Fruit fly (Drosophila melanogaster): ENCODE measurements around the gene pst.

dm6 chr3L:7371290-7371689 is 11.2 kb upstream of the pst start:
- TF ChIP-seq Sin3A (optimal IDR thresholded peaks at IDR 0.05) (no peak), h (optimal IDR thresholded peaks at IDR 0.05) (no peak), insv (optimal IDR thresholded peaks at IDR 0.05) (no peak), psq (optimal IDR thresholded peaks at IDR 0.05) (no peak), ttk (optimal IDR thresholded peaks at IDR 0.05) (no peak), Myc (optimal IDR thresholded peaks at IDR 0.05) (no peak)

Data from Kc167 (cell line).